Worm (Caenorhabditis elegans): ENCODE measurements around the gene clec-61.
"Not testable (repeated sequence)": the region's sequence is repeated elsewhere in the genome, so short reads cannot be mapped to it uniquely, and the experiment has no call there.

Gene clec-61

DNA sequence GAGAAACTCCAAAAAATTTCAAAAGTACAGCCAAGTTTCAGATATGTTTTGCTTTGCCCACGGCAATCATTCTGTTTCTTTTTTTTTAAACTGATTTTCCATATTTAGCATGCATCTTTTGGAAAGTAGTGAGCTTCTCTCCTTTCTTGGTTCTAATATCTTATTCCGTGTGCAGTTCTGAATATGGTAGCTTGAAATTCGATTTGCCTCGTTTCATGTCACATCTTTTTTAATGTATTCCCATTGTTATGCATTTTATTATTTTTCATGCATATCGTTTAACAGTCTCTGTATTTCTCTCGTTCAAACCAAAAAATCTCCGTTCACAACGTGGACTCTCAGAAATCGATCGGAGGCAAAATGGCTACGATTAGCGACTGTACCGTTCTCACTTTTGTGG lies 4.1 kb upstream of the clec-61 start, which contains the start of gene ZK666.14:
TSS of gene ZK666.14 (plus strand) at position 301 of the 400 bp plus-strand sequence.
- TF ChIP-seq B0261.1 (tag; optimal IDR thresholded peaks at IDR 0.05) (no peak), bed-2 (GFP tag; IDR thresholded peaks at IDR 0.05) (no peak), F22D6.2 (tag; optimal IDR thresholded peaks at IDR 0.05) (no peak), ceh-100 (GFP tag; IDR thresholded peaks at IDR 0.05) (no peak), F33H1.4 (GFP tag; IDR thresholded peaks at IDR 0.05) (no peak), lir-1 (GFP tag; conservative IDR thresholded peaks at IDR 0.05) (no peak), B0336.3 (GFP tag; IDR thresholded peaks at IDR 0.05) (no peak), F10E7.11 (tag; optimal IDR thresholded peaks at IDR 0.05) (no peak), rcor-1 (GFP tag; IDR thresholded peaks at IDR 0.05) (no peak), die-1 (tag; optimal IDR thresholded peaks at IDR 0.05) (no peak), zfh-2 (GFP tag; conservative IDR thresholded peaks at IDR 0.05) (no peak), Y56A3A.18 (GFP tag; IDR thresholded peaks at IDR 0.05) (no peak), cebp-1 (GFP tag; IDR thresholded peaks at IDR 0.05) (no peak), cebp-1 (tag; optimal IDR thresholded peaks at IDR 0.05) (no peak), him-1 (tag; optimal IDR thresholded peaks at IDR 0.05) (no peak), F23B12.7 (tag; optimal IDR thresholded peaks at IDR 0.05; ENCODE audit: insufficient read depth) (no peak), athp-1 (tag; optimal IDR thresholded peaks at IDR 0.05) (no peak), efl-1 (GFP tag; optimal IDR thresholded peaks at IDR 0.05) (no peak), sdz-38 (tag; optimal IDR thresholded peaks at IDR 0.05) (no peak), rpc-1 (optimal IDR thresholded peaks at IDR 0.05) (no peak), rpc-1 (tag; optimal IDR thresholded peaks at IDR 0.05) (no peak)

DNA sequence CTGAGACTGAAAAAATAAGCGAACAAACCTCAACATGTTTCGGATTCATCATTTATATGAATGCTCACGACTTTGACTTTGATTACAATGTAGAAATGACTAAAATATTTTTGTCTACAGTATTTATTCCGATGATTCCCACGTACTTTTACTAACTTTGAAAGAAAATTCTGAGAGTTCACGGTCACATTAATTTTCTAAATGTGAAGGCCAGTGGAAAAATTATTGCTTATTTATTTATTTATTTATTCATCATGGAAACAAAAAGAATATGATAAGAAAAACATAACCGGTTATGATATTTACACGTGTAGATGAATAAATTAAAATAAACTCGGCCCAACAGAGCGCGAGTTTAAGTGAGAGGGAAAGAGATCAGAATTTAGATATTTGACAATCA lies 2.7 kb upstream of the clec-61 start, which contains the start of gene ZK666.8:
TSS of gene ZK666.8 (minus strand) at position 101 of the 400 bp plus-strand sequence.
- TF ChIP-seq tbp1 (GFP tag; optimal IDR thresholded peaks at IDR 0.05); rcor-1 (GFP tag; IDR thresholded peaks at IDR 0.05); Y53G8AR.9 (GFP tag; conservative IDR thresholded peaks at IDR 0.05): not testable (repeated sequence)

DNA sequence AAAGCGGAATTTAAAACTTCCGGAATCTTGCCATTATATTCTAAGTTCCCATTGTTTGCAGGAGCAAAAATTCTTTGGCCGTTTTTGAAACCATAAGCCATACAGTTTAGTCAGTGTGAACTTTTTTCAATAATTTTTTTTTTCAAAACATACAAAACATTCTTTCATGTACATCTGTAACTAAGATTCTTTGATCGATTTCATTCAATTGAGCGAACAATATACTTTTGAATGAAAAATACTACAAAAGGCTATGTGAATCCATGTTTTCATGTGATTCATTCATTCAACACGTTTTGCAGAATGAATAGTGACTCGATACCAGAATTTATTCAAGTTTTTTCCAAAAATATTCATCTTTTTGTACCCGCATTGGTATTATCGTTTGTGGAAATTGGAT lies 3.6 kb downstream of the clec-61 start, which contains the start of gene ZK666.15:
TSS of gene ZK666.15 (plus strand) at position 301 of the 400 bp plus-strand sequence.
- no peak for TF ChIP-seq lin-26 (GFP tag; IDR thresholded peaks at IDR 0.05)
- TF ChIP-seq F10E7.11 (tag; optimal IDR thresholded peaks at IDR 0.05) = no peak
- TF ChIP-seq Y53F4B.3 (GFP tag; IDR thresholded peaks at IDR 0.05) = no peak
- TF ChIP-seq K11D2.4 (GFP tag; IDR thresholded peaks at IDR 0.05) = no peak
- no peak for TF ChIP-seq B0035.1 (tag; optimal IDR thresholded peaks at IDR 0.05)
- no peak for TF ChIP-seq Y95B8A.8 (GFP tag; IDR thresholded peaks at IDR 0.05)
- TF ChIP-seq ama-1 (optimal IDR thresholded peaks at IDR 0.05) = no peak
- TF ChIP-seq ama-1 (GFP tag; optimal IDR thresholded peaks at IDR 0.05) = no peak
- no peak for TF ChIP-seq nfya-2 (GFP tag; IDR thresholded peaks at IDR 0.05)
- TF ChIP-seq mcd-1 (GFP tag; IDR thresholded peaks at IDR 0.05) = no peak
- TF ChIP-seq efl-1 (GFP tag; optimal IDR thresholded peaks at IDR 0.05) = no peak
- TF ChIP-seq aptf-2 (GFP tag; conservative IDR thresholded peaks at IDR 0.05) = no peak
- no peak for TF ChIP-seq ceh-79 (tag; optimal IDR thresholded peaks at IDR 0.05)

DNA sequence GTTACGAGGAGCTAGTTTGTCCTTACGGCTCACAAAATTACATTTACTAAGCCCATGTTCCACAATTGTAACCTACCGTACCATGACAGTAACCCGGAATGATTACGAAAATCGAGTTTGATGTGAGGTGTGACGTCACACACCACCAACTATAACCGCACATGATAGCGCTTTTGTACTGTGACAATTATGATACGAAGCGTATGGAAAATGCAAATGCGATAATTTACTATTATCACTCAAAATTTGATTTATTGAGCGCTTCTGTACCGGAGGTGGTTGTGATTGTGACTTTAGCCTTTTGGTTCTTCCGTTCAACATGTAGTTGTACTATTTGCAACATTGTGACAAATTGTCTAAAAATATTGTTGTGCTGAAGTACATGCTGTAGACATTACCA lies 4.7 kb downstream of the clec-61 start:
- TF ChIP-seq nhr-80 (tag; optimal IDR thresholded peaks at IDR 0.05) = peak; percentile 18
- TF ChIP-seq lin-35 (GFP tag; optimal IDR thresholded peaks at IDR 0.05) = no peak

Data from whole organism, young adult.